Worm (Caenorhabditis elegans) whole organism, young adult: ENCODE measurements around the gene Y40C7B.4.
"Not testable (repeated sequence)": the region's sequence is repeated elsewhere in the genome, so short reads cannot be mapped to it uniquely, and the experiment has no call there.

Experiments
- B0019.2 ChIP-seq: fragments of 200-800 bp; sonication (Bioruptor generic); conservative IDR thresholded peaks from 2 replicates; pipeline ENCODE4 v1.3.6; 2022; ENCODE audit warnings: missing genetic modification reagents, missing genetic modification characterization, missing compliant biosample characterization
- B0336.3 ChIP-seq: fragments of 200-800 bp; sonication (Bioruptor generic); IDR thresholded peaks from 2 replicates; pipeline ENCODE4 v1.3.6; 2022; ENCODE audit warnings: missing genetic modification characterization, missing compliant biosample characterization
- D2030.7 ChIP-seq: fragments of 200-800 bp; sonication (Bioruptor generic); IDR thresholded peaks from 2 replicates; pipeline ENCODE4 v1.3.6; 2022; ENCODE audit warnings: missing genetic modification reagents, missing genetic modification characterization, missing compliant biosample characterization
- F10E7.11 ChIP-seq: sonication (generic microtip); optimal IDR thresholded peaks from 2 replicates; lab custom pipeline; 2017; ENCODE audit warnings: mild to moderate bottlenecking, missing genetic modification characterization, moderate library complexity, missing compliant biosample characterization
- F39B2.1 ChIP-seq: fragments of 200-800 bp; sonication (Bioruptor generic); IDR thresholded peaks from 2 replicates; pipeline ENCODE4 v1.3.6; 2022; ENCODE audit warnings: missing genetic modification reagents, missing genetic modification characterization, missing compliant biosample characterization
- F57C9.4 ChIP-seq: sonication (generic microtip); optimal IDR thresholded peaks from 2 replicates; lab custom pipeline; 2017; ENCODE audit warnings: mild to moderate bottlenecking, missing genetic modification characterization, missing compliant biosample characterization
- Y53F4B.3 ChIP-seq: fragments of 200-800 bp; sonication (Bioruptor generic); IDR thresholded peaks from 2 replicates; pipeline ENCODE4 v1.3.6; 2022; ENCODE audit warnings: missing genetic modification reagents, missing genetic modification characterization, missing compliant biosample characterization
- aptf-3 ChIP-seq: fragments of 200-800 bp; sonication (Bioruptor generic); IDR thresholded peaks from 2 replicates; pipeline ENCODE4 v1.3.6; 2022; ENCODE audit warnings: missing genetic modification characterization, missing compliant biosample characterization
- atf-7 ChIP-seq: sonication (generic microtip); optimal IDR thresholded peaks from 2 replicates; lab custom pipeline; 2017; ENCODE audit warnings: mild to moderate bottlenecking, missing genetic modification characterization, missing compliant biosample characterization
- attf-6 ChIP-seq: fragments of 200-800 bp; sonication (Bioruptor generic); IDR thresholded peaks from 2 replicates; pipeline ENCODE4 v1.3.6; 2022; ENCODE audit warnings: missing genetic modification reagents, missing genetic modification characterization, missing compliant biosample characterization
- bed-1 ChIP-seq: fragments of 200-800 bp; sonication (Bioruptor generic); IDR thresholded peaks from 2 replicates; pipeline ENCODE4 v1.3.6; 2022; ENCODE audit warnings: missing genetic modification reagents, missing genetic modification characterization, missing compliant biosample characterization
- bed-2 ChIP-seq: fragments of 200-800 bp; sonication (Bioruptor generic); IDR thresholded peaks from 2 replicates; pipeline ENCODE4 v1.3.6; 2022; ENCODE audit warnings: missing genetic modification reagents, missing genetic modification characterization, missing compliant biosample characterization
- cebp-2 ChIP-seq: fragments of 200-800 bp; sonication (Bioruptor generic); IDR thresholded peaks from 2 replicates; pipeline ENCODE4 v1.3.6; 2022; ENCODE audit warnings: missing genetic modification characterization, missing compliant biosample characterization
- ceh-100 ChIP-seq: fragments of 200-800 bp; sonication (Bioruptor generic); IDR thresholded peaks from 2 replicates; pipeline ENCODE4 v1.3.6; 2022; ENCODE audit warnings: missing genetic modification reagents, missing genetic modification characterization, missing compliant biosample characterization
- ceh-40 ChIP-seq: fragments of 200-800 bp; sonication (Bioruptor generic); IDR thresholded peaks from 2 replicates; pipeline ENCODE4 v1.3.6; 2022; ENCODE audit warnings: missing genetic modification characterization, missing compliant biosample characterization
- ceh-91 ChIP-seq: fragments of 200-800 bp; sonication (Bioruptor generic); IDR thresholded peaks from 2 replicates; pipeline ENCODE4 v1.3.6; 2022; ENCODE audit warnings: missing genetic modification reagents, missing genetic modification characterization, missing compliant biosample characterization
- dpff-1 ChIP-seq: sonication (generic microtip); optimal IDR thresholded peaks from 2 replicates; lab custom pipeline; 2017; ENCODE audit warnings: mild to moderate bottlenecking, missing genetic modification characterization, missing compliant biosample characterization
- dpl-1 ChIP-seq: fragments of 150-350 bp; optimal IDR thresholded peaks from 2 replicates; lab custom pipeline; 2014; ENCODE audit warnings: missing biosample characterization, missing genetic modification reagents, missing genetic modification characterization
- egl-44 ChIP-seq: fragments of 200-800 bp; sonication (Bioruptor generic); IDR thresholded peaks from 2 replicates; pipeline ENCODE4 v1.3.6; 2022; ENCODE audit warnings: missing genetic modification reagents, missing genetic modification characterization, missing compliant biosample characterization
- ekl-4 ChIP-seq: fragments of 200-800 bp; sonication (Bioruptor generic); IDR thresholded peaks from 2 replicates; pipeline ENCODE4 v1.3.6; 2022; ENCODE audit warnings: missing genetic modification reagents, missing genetic modification characterization, missing compliant biosample characterization
- hmg-1.2 ChIP-seq: fragments of 200-800 bp; sonication (Bioruptor generic); IDR thresholded peaks from 2 replicates; pipeline ENCODE4 v1.3.6; 2022; ENCODE audit warnings: missing genetic modification reagents, missing genetic modification characterization, missing compliant biosample characterization
- lag-1 ChIP-seq: fragments of 200-800 bp; sonication (Bioruptor generic); IDR thresholded peaks from 2 replicates; pipeline ENCODE4 v1.3.6; 2022; ENCODE audit warnings: missing genetic modification reagents, missing genetic modification characterization, missing compliant biosample characterization
- let-526 ChIP-seq: fragments of 200-800 bp; sonication (Bioruptor generic); IDR thresholded peaks from 2 replicates; pipeline ENCODE4 v1.3.6; 2022; ENCODE audit warnings: missing genetic modification reagents, missing genetic modification characterization, missing compliant biosample characterization
- lin-54 ChIP-seq: fragments of 200-800 bp; sonication (Bioruptor generic); optimal IDR thresholded peaks from 2 replicates; lab custom pipeline; 2018; ENCODE audit warnings: mild to moderate bottlenecking, missing genetic modification characterization, missing compliant biosample characterization
- madf-10 ChIP-seq: sonication (generic microtip); optimal IDR thresholded peaks from 2 replicates; lab custom pipeline; 2016; ENCODE audit warnings: mild to moderate bottlenecking, missing genetic modification characterization, missing compliant biosample characterization
- madf-3 ChIP-seq: fragments of 200-800 bp; sonication (Bioruptor generic); IDR thresholded peaks from 2 replicates; pipeline ENCODE4 v1.3.6; 2022; ENCODE audit warnings: missing genetic modification reagents, missing genetic modification characterization, missing compliant biosample characterization
- madf-6 ChIP-seq: fragments of 200-800 bp; sonication (Bioruptor generic); IDR thresholded peaks from 2 replicates; pipeline ENCODE4 v1.3.6; 2022; ENCODE audit warnings: missing genetic modification reagents, missing genetic modification characterization, missing compliant biosample characterization
- nhr-80 ChIP-seq: sonication (generic microtip); optimal IDR thresholded peaks from 2 replicates; lab custom pipeline; 2016; ENCODE audit warnings: missing genetic modification characterization, missing compliant biosample characterization
- nhr-90 ChIP-seq: sonication (generic microtip); optimal IDR thresholded peaks from 2 replicates; lab custom pipeline; 2016; ENCODE audit warnings: missing genotype, mild to moderate bottlenecking, missing genetic modification characterization, missing compliant biosample characterization
- pbrm-1 ChIP-seq: fragments of 200-800 bp; sonication (Bioruptor generic); IDR thresholded peaks from 2 replicates; pipeline ENCODE4 v1.3.6; 2022; ENCODE audit warnings: missing genetic modification reagents, missing genetic modification characterization, missing compliant biosample characterization
- pha-4 ChIP-seq: fragments of 150-350 bp; sonication (generic microtip); optimal IDR thresholded peaks from 2 replicates; lab custom pipeline; 2014; ENCODE audit warnings: missing biosample characterization, missing genetic modification reagents, missing genetic modification characterization
- rec-8 ChIP-seq, 2 experiments: sonication (generic microtip); optimal IDR thresholded peaks; 2 replicates each; lab custom pipeline; 2016; ENCODE audit warnings: mild to moderate bottlenecking in 2 of 2, missing genetic modification characterization in 2 of 2, missing genetic modification reagents in 2 of 2, missing genotype in 2 of 2, missing biosample characterization in 1 of 2, missing compliant biosample characterization in 1 of 2, moderate library complexity in 1 of 2
- sea-2 ChIP-seq: fragments of 200-800 bp; sonication (Bioruptor generic); IDR thresholded peaks from 2 replicates; pipeline ENCODE4 v1.3.6; 2022; ENCODE audit warnings: missing genetic modification characterization, missing compliant biosample characterization
- snpc-4 ChIP-seq, 5 experiments: fragments of 150-350 bp in 1 of 5; sonication (generic microtip) in 4 of 5; optimal IDR thresholded peaks; 2 replicates each; lab custom pipeline; 2014 to 2018; ENCODE audit warnings: missing genetic modification characterization in 5 of 5, missing biosample characterization in 3 of 5, antibody characterized with exemption in 2 of 5, mild to moderate bottlenecking in 2 of 5, missing compliant biosample characterization in 2 of 5, missing genotype in 2 of 5, moderate library complexity in 2 of 5, missing genetic modification reagents in 1 of 5
- tbx-9 ChIP-seq: sonication (generic microtip); optimal IDR thresholded peaks from 2 replicates; lab custom pipeline; 2016; ENCODE audit warnings: borderline replicate concordance, missing genetic modification characterization, inconsistent platforms, missing compliant biosample characterization
- ztf-18 ChIP-seq: sonication (generic microtip); optimal IDR thresholded peaks from 2 replicates; lab custom pipeline; 2016; ENCODE audit warnings: missing genotype, mild to moderate bottlenecking, missing genetic modification characterization, missing compliant biosample characterization
- ztf-6 ChIP-seq: fragments of 200-800 bp; sonication (Bioruptor generic); IDR thresholded peaks from 2 replicates; pipeline ENCODE4 v1.3.6; 2022; ENCODE audit warnings: missing genetic modification reagents, missing genetic modification characterization, missing compliant biosample characterization

Gene Y40C7B.4

ce11 chrX:17256769-17257168, at the start of gene Y40C7B.4:
Gene Y40C7B.4 (minus strand): TSS chrX:17256787.
- no peak for TF ChIP-seq cebp-2 (GFP tag; lab: Robert Waterston, UW)
- no peak for TF ChIP-seq aptf-3 (GFP tag; lab: Robert Waterston, UW)
- TF ChIP-seq ztf-6 (GFP tag; lab: Robert Waterston, UW), result no peak
- no peak for TF ChIP-seq let-526 (GFP tag; lab: Robert Waterston, UW)
- peak; percentile 51 for TF ChIP-seq pha-4
- TF ChIP-seq bed-2 (GFP tag; lab: Robert Waterston, UW), result no peak
- peak; percentile 56 for TF ChIP-seq nhr-80 (tag; lab: Kevin White, UChicago)

ce11 chrX:17304920-17305319, 48.3 kb upstream of the Y40C7B.4 start, which contains the start of gene C33E10.1:
Gene C33E10.1 (plus strand): TSS chrX:17305220.
- TF ChIP-seq pbrm-1 (GFP tag; lab: Robert Waterston, UW); dpff-1; madf-3 (GFP tag; lab: Robert Waterston, UW): not testable (repeated sequence)

- TF ChIP-seq bed-1 (GFP tag; lab: Robert Waterston, UW) (no peak), F39B2.1 (GFP tag; lab: Robert Waterston, UW) (no peak), ztf-18 (tag; lab: Kevin White, UChicago) (no peak), cebp-2 (GFP tag; lab: Robert Waterston, UW) (no peak), B0019.2 (GFP tag; lab: Robert Waterston, UW) (no peak), ceh-40 (GFP tag; lab: Robert Waterston, UW) (no peak)
- TF ChIP-seq, all 124 proteins: peak for 0
These were observed 45.8 kb upstream of the Y40C7B.4 start, which contains the start of gene fbxa-120 for ce11 chrX:17302419-17302818. Gene fbxa-120 (plus strand): TSS chrX:17302719.

- no peak for TF ChIP-seq madf-3 (GFP tag; lab: Robert Waterston, UW)
- TF ChIP-seq madf-10, result no peak
- no peak for TF ChIP-seq madf-6 (GFP tag; lab: Robert Waterston, UW)
- no peak for TF ChIP-seq nhr-90
- no peak for TF ChIP-seq bed-2 (GFP tag; lab: Robert Waterston, UW)
- TF ChIP-seq lin-54 (GFP tag; lab: Kevin White, UChicago), result no peak
- TF ChIP-seq D2030.7, result no peak
- TF ChIP-seq B0336.3 (GFP tag; lab: Robert Waterston, UW), result no peak
- TF ChIP-seq ekl-4 (GFP tag; lab: Robert Waterston, UW), result no peak
- TF ChIP-seq sea-2, result no peak
- no peak for TF ChIP-seq ceh-91 (GFP tag; lab: Robert Waterston, UW)
- no peak for TF ChIP-seq rec-8 (tag; optimal IDR thresholded peaks at IDR 0.05; lab: Kevin White, UChicago)
- no peak for TF ChIP-seq lag-1
These were observed 45.3 kb upstream of the Y40C7B.4 start, which contains the start of gene C33E10.10 for ce11 chrX:17301900-17302299. Gene C33E10.10 (minus strand): TSS chrX:17302000.

- no peak for TF ChIP-seq F10E7.11 (tag; lab: Kevin White, UChicago)
- peak; percentile 32; the same call in 1 of the 2 replicates for TF ChIP-seq hmg-1.2
- TF ChIP-seq egl-44 (GFP tag; lab: Robert Waterston, UW), result no peak
- TF ChIP-seq snpc-4 (GFP tag; optimal IDR thresholded peaks at IDR 0.05; lab: Kevin White, UChicago), result no peak
- peak in 2 of 4 experiments; percentile 88 to 90 for TF ChIP-seq snpc-4 (tag; optimal IDR thresholded peaks at IDR 0.05; lab: Kevin White, UChicago)
- TF ChIP-seq dpl-1, result no peak
- TF ChIP-seq tbx-9 (tag; lab: Kevin White, UChicago), result no peak
- no peak for TF ChIP-seq Y53F4B.3 (GFP tag; lab: Robert Waterston, UW)
- no peak for TF ChIP-seq atf-7 (tag; lab: Kevin White, UChicago)
- no peak for TF ChIP-seq F57C9.4 (tag; lab: Kevin White, UChicago)
- no peak for TF ChIP-seq nhr-80 (tag; lab: Kevin White, UChicago)
- no peak for TF ChIP-seq attf-6
- TF ChIP-seq ceh-100 (GFP tag; lab: Robert Waterston, UW), result no peak
These were observed 44.1 kb upstream of the Y40C7B.4 start for ce11 chrX:17300735-17301134.
